Worm (Caenorhabditis elegans) whole organism, dauer: ENCODE data around the gene R10F2.4.

Source experiments
- unc-62 ChIP-seq: sonication (generic microtip); optimal IDR thresholded peaks from 2 replicates; lab custom pipeline; 2017; ENCODE audit warnings: missing biosample characterization, missing genetic modification reagents, missing genetic modification characterization

The R10F2.4 gene

DNA sequence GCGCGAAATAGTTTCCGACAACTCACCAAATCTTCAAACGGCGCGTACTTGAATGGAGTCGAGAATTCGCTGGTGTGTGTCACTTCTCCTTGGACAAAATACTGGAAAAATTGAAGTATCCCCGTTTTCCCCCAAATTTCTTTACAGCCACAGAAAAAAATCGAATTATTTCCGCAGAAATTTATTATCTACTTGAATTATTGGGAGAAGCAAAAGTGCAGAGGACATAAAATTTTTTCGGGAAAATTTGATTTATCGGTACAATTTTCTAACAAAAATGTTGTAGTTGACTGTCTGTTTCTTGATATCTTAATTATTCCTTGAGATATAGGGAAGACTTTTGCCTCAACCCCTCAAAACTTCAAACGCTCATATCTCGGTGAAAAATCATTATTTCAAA, at the start of gene R10F2.4:
Gene R10F2.4, minus strand, starts transcription at position 101 of the 400 bp plus-strand sequence.
- no peak for TF ChIP-seq unc-62

DNA sequence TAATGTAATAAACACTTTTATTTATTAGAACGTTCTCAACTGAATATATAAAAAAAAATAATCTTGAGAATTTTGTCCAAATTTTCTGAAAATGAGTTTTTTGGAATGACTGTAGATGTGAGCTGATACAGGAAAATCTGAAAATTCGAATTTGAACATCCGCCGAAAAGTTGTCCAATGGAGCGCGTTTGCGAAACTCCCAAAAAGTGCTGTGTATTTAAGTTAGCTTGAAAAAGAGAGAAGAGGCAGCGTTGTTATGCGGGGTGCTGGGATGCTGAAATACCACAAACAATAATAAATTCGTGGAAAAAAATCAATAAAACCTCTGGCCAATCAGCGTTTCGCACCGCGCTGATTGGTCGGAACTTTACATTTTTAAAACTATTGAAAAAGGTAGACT, 47.3 kb upstream of the R10F2.4 start:
- no peak for TF ChIP-seq unc-62

DNA sequence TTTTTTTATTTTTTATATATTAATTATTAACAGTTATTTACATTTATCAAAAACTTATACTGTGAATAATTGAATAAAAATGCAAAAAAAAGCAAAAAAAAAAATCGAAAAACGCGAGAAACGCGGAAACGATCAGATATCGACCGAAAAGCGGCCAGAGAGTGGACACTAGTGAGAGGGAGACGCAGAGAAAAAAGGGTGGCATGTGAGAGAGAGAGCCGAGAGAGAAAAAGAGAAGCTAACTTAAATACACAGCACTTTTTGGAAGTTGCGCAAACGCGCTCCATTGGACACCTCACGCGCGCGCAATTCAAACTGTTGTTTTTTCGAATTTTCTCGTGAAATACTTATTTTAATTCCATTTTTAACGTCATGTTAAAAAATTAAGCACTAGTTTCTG, 43.5 kb upstream of the R10F2.4 start:
- TF ChIP-seq unc-62, result no peak

DNA sequence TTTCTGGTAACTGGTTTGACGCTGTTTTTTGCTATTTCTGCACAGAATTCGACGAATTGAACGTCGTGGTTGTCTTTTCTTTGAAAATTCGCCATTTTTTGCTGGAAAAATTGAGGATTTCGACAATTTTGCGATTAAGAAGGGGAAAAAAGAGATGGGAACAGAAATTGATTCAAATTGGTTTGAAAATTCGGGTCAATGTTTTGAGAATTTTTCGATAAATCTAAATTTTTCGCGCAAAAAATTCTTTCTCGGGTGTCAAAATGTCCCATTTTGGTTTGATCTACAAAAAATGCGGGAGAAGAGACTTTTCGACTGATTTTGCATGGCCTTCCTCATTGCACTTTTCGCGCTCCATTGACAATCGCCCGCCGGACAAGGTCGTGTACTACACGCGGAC, 42.6 kb upstream of the R10F2.4 start, which contains the start of gene H05C05.2:
Gene H05C05.2, minus strand, starts transcription at position 101 of the 400 bp plus-strand sequence.
- no peak for TF ChIP-seq unc-62

DNA sequence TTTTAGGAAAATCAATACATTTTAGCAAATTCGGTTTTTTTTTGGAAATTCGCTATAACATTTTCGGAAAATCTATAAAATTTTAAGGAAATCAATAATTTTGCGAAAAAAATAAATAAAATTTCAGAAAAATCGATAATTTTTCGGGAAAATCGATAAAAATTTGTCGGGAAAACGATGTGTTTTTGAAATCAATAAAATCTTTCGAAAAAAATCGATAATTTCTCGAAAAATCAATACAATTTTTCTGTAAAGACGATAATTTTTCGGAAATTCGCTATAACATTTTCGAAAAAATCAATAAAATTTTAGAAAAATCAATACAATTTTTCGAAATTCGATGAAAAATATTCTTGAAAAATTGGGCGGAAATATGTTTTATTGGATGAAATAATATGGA, 38.9 kb upstream of the R10F2.4 start:
- no peak for TF ChIP-seq unc-62

DNA sequence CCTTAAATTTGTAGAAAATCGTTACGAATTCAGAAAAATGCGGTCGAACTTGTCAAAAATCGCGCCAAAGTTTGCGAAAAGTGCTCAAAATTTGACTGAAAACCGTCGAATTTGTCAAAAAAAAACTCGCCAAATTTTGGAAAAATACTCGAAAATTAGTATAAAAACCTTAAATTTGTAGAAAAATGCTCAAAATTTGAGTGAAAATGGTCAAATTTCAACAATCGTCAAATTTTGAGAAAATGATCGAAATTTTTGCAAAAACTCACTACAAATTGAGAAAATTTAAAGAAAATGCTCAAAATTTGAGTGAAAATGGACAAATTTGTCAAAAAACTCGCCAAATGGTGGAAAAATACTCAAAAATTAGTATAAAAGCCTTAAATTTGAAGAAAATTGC, 29.5 kb upstream of the R10F2.4 start:
- no peak for TF ChIP-seq unc-62

DNA sequence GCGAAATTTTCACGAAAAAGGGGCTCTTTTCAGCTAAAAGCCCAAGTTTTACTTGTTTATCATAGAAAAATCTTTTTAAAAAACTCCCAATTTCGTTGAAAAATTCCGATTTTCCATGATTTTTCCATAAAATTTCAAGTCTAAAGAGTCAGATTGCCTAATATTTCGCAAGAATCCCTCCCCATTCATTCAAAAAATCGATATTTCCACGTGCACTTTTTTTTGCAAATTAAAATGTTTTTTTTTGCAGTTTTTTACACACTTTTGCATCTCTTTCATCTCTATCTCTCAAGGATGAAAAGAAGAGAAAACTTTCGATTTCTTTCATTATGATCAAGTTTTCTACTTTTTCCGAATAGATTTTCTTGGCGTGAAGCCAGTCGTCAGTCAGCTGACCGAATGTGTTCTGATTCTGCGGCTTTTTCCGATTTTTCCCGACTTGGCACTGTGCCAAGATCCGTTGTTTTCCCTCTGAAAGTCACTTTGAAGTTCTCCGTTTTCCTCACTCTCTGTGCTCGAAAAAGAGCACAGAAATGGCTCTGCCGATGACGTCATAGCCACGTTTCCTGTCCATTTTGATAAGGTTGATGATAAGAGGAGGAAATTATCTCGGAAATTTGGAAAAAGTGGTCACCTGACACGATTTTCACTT, 25.5 kb upstream of the R10F2.4 start:
- no peak for TF ChIP-seq unc-62

DNA sequence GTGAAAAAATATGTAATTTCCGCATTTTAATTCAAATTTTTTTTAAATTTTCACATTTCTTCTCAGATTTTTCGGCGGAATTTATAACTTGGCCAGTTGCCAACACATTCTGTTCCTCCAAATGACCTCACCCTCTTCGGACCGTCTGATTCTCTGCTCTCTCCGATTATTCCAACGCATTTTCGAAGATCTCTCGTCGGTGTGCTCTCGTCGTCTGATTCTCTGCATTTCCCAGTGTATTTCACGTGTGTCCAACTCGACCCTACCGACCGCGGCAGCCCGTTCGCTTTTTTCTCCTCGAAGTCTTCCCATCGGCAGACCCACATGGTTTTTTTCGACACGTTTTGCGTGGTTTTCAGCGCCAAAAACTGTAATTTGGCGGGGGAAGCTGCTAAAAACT, 24.3 kb upstream of the R10F2.4 start:
- TF ChIP-seq unc-62, result no peak

DNA sequence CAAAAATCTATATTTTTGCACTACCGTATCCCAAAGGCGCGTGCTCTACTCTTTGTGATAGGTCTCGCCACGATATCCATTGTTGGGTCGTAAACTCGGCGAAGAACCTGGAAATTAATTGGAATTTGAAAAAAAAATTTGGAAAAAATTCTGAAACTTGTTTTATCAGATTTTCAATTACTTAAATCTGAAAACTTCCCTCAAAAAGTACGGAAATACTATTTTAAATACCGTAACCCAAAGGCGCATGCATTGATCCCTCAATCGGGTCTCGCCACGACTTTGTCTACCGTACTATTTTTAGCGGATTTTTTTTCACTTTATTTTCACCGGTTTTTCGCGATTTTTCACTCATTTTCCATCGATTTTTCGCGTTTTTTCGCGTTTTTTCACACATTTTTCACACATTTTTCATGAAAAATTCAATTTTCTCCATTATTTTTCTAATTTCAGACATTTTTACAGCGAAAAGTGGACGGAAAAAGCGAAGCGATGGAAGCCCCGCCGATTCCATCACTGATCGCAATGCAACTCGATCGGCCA, 23.8 kb upstream of the R10F2.4 start, which contains the start of gene H05C05.1:
Gene H05C05.1, plus strand, starts transcription at position 493 of the 543 bp plus-strand sequence.
- TF ChIP-seq unc-62, result no peak

DNA sequence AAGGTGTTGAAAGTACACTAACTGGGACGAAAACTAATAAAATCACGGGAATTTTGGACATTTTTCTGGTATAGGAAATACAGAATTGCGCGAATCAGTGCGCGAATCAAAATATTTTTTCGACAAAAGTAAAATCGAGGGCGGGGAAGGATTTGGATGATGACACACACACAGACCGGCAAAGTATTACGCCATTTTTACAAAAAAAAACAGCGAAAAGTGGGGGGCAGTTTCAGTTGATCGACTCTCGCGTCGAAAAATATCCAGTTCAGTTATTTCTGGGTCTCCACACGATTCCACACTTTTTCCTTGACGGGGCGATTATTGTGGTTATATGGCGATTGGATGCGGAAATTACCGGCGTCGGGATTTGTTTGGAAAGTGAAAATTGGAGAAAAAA, 23.2 kb upstream of the R10F2.4 start, which contains the start of gene H05C05.4:
Gene H05C05.4, minus strand, starts transcription at position 101 of the 400 bp plus-strand sequence.
- no peak for TF ChIP-seq unc-62

DNA sequence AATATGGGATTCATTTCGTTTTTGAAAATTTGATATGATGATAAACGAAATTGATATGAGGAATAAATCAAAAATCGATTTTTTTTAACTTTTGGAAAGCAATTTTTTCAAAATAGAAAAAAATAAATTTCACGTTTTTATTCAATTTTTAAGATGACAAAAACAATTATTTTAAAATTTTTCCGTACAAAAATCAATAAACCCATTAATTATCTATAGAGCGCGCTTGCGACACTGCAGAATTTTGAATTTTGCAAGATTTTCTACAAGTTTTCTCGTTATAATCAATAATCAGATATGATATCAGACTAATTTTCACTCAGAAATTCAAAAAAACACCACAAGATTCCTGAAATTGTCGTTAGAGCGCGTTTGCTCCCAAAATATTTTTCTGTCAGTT, 21.1 kb upstream of the R10F2.4 start, which contains the start of gene R10F2.6:
Gene R10F2.6, minus strand, starts transcription at position 101 of the 400 bp plus-strand sequence.
- TF ChIP-seq unc-62, result no peak

DNA sequence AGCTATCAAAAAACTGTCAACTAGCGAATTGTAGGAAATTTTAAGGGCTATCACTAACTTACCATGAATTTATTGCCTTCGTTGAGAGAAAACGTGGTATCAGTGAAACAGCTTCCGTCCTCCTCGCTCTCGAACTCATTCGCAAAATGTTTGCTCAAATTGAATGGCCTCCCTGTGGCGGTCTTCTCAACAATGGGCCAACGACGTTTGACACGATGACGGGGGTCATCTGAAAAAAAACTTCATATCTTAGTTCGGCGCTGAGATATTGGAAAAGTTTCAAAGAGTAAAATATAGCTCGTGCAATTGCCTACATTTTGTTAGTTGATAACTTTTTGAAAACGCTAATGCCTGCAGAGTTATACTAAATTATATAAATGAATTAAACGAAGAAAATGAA, 18.7 kb upstream of the R10F2.4 start:
- TF ChIP-seq unc-62, result no peak

DNA sequence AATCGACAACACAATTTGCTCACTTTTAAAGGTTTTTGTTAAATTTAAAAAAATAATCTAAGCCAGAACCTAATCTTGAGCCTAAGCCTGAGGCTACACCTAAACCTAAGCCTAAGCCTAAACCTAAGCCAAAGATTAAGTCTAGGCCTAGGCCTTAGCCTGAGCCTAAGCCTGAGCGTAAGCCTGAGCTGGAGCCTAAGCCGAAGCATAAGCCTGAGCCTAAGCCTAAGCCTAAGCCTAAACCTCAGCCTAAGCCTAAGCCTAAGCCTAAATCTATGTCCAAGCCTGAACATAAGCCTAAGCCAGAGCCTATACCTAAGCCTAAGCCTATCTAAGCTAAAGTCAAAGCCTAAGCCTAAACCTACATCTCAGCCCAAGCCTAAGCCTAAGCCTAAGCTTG, 14.9 kb upstream of the R10F2.4 start:
- TF ChIP-seq unc-62, result no peak

DNA sequence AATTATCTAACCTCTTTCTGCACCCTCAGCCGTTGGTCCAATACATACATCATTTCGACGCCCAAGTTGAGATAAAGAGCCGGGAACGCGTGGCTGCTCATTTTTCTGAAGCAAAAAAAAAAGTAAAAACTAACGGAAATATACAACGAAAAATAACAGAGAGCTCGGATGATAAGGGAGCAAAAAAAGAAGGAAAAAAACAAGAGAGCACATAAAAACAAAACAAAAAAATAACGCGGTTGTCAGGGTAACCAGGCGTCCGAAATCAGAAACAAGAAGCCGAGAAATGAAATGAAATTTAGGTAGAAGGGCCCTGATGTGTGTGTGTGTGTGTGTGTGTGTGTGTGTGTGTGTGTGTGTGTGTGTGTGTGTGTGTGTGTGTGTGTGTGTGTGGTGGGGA, 1.7 kb upstream of the R10F2.4 start, which contains the start of gene R10F2.5:
Gene R10F2.5, minus strand, starts transcription at position 101 of the 400 bp plus-strand sequence.
- no peak for TF ChIP-seq unc-62

DNA sequence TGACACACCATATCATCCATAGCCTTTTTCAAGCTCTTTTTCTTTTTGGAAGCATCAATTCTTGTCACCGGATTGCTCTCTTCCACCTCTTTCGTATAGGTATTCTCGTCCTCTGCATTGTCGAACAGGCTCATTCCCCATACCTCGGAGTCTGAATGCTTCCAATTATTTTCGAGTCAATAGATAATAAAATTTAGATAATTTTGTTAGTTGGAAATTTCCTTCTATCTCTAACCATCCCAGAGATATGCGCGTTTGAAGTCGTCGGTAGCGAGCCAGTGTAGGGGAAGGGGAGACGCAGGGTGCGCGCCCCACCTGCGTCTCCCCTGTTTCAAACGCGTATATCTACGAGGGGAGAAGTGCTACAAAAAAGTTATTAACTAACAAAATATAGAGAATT, 2.0 kb downstream of the R10F2.4 start:
- TF ChIP-seq unc-62, result no peak

DNA sequence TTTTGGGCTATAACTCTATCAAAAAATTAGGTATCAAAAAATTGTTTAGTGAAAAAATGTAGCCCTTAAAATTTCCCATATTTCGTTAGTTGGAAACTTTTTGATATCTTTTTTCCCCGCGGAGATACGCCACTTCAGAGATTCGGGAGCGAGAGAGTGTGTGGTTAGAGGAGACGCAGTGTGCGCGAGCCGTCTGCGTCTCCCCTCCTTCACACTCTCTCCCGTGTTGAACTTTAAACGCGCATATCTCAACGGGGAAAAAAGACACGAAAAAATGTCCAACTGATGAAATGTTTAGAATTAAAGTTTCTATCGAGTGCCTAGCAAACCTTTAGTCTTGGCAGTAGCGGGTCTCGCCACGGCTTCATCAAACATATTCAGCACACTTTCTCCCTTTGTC, 2.6 kb downstream of the R10F2.4 start:
- TF ChIP-seq unc-62, result no peak

DNA sequence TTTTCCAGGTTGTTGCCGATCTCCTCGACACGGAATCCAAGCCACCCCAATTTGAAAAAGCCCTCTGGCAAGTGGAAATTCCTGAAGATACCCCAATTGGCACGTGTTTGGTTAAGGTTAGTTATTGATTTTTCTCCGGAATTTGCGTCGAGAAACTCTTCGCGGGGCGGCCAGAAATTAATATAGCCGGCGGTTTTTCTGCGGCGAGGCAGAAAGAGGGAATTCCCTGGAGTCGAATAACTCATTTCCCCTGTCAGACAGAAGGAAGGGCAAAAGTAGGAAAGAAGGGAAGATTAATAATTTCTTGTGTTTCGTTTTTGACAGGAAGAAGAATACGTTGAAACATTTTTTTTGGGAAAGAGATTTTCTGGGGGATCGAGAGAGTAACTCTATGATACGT, 4.3 kb downstream of the R10F2.4 start:
- no peak for TF ChIP-seq unc-62

DNA sequence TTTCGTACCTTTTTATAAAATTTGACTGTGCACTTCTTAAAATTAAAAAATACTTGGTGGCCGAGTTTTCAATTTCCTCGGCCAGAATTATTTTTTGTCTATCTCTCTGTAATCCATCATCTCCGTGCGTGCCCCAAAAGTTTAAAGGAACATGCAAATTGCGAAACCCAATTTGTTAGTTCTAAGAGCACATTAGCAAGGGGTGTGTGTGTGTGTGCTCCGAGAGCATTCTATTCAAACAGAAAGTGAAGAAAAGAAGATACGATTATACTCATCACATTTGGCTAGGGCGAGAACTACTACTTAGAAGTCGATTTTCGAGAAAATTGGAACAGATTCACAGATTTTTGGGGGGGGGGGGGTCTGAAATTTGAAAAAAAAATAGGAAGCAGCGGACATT, 8.9 kb downstream of the R10F2.4 start:
- no peak for TF ChIP-seq unc-62
